Worm (Caenorhabditis elegans) whole organism, L1 larva: Measurements from ENCODE around the gene rpb-4.

Experiments
- efl-1 ChIP-seq, 4 experiments: fragments of 150-350 bp; optimal IDR thresholded peaks in 3 of 4; peaks in 1 of 4; 1 replicate in 1 of 4; 2 replicates in 3 of 4; lab custom pipeline; 2014; ENCODE audit warnings: missing biosample characterization in 2 of 4, missing genetic modification characterization in 2 of 4, missing genetic modification reagents in 2 of 4
- elt-2 ChIP-seq: sonication (generic microtip); optimal IDR thresholded peaks from 2 replicates; lab custom pipeline; 2016; ENCODE audit warnings: missing genetic modification characterization, mild to moderate bottlenecking, inconsistent platforms, missing compliant biosample characterization, missing genetic modification reagents
- fos-1 ChIP-seq: fragments of 150-350 bp; optimal IDR thresholded peaks from 2 replicates; lab custom pipeline; 2014; ENCODE audit warnings: missing biosample characterization, missing genetic modification characterization
- nhr-11 ChIP-seq: fragments of 150-350 bp; optimal IDR thresholded peaks from 2 replicates; lab custom pipeline; 2014; ENCODE audit warnings: missing biosample characterization, missing genetic modification characterization
- nhr-77 ChIP-seq: fragments of 150-350 bp; optimal IDR thresholded peaks from 2 replicates; lab custom pipeline; 2014; ENCODE audit warnings: missing biosample characterization, missing genetic modification characterization

- TF ChIP-seq elt-2 (no peak), efl-1 (optimal IDR thresholded peaks at IDR 0.05; lab: Kevin White, UChicago) (no peak), efl-1 (GFP tag; optimal IDR thresholded peaks at IDR 0.05 in 1 of 2; lab: Kevin White, UChicago) (no peak), nhr-77 (tag; lab: Kevin White, UChicago) (no peak), nhr-11 (tag; lab: Kevin White, UChicago) (no peak), fos-1 (tag; lab: Kevin White, UChicago) (no peak)
Observed at ce11 chrII:7356326-7356725, 18.0 kb upstream of the rpb-4 start, which contains the start of gene haf-2.
